Worm (Caenorhabditis elegans): ENCODE data around the gene srx-108.

Gene srx-108

ce11 chrII:3694664-3695063, 10.8 kb upstream of the srx-108 start, which contains the start of gene srx-102:
TSS of gene srx-102 (minus strand) at chrII:3694764.
- TF ChIP-seq nhr-237 (tag; optimal IDR thresholded peaks at IDR 0.05): no peak
- TF ChIP-seq lsy-2 (tag; optimal IDR thresholded peaks at IDR 0.05): no peak
- TF ChIP-seq blmp-1 (tag; optimal IDR thresholded peaks at IDR 0.05): no peak
- TF ChIP-seq hlh-1 (tag; optimal IDR thresholded peaks at IDR 0.05): no peak
- TF ChIP-seq ceh-43 (GFP tag; optimal IDR thresholded peaks at IDR 0.05): no peak
- no peak for TF ChIP-seq snpc-4 (tag; optimal IDR thresholded peaks at IDR 0.05)
- TF ChIP-seq unc-62 (GFP tag; optimal IDR thresholded peaks at IDR 0.05): no peak
- TF ChIP-seq tbx-8 (GFP tag; optimal IDR thresholded peaks at IDR 0.05): no peak
- no peak for TF ChIP-seq M03D4.4 (tag; optimal IDR thresholded peaks at IDR 0.05)
- TF ChIP-seq nhr-12 (tag; optimal IDR thresholded peaks at IDR 0.05): no peak
- TF ChIP-seq nhr-2 (tag; optimal IDR thresholded peaks at IDR 0.05): no peak
- no peak for TF ChIP-seq ztf-11 (tag; optimal IDR thresholded peaks at IDR 0.05)

- TF ChIP-seq snpc-4 (tag; optimal IDR thresholded peaks at IDR 0.05) (no peak), sptf-1 (tag; optimal IDR thresholded peaks at IDR 0.05) (no peak), mep-1 (tag; optimal IDR thresholded peaks at IDR 0.05) (no peak), lin-32 (GFP tag; optimal IDR thresholded peaks at IDR 0.05) (no peak), mab-5 (tag; optimal IDR thresholded peaks at IDR 0.05) (no peak), nhr-28 (tag; optimal IDR thresholded peaks at IDR 0.05) (no peak), ceh-43 (GFP tag; optimal IDR thresholded peaks at IDR 0.05) (no peak), M03D4.4 (tag; optimal IDR thresholded peaks at IDR 0.05) (no peak), elt-1 (tag; optimal IDR thresholded peaks at IDR 0.05; ENCODE audit: borderline replicate concordance, insufficient read depth) (no peak), cnd-1 (tag; optimal IDR thresholded peaks at IDR 0.05) (no peak), bed-3 (GFP tag; optimal IDR thresholded peaks at IDR 0.05) (no peak), hlh-1 (tag; optimal IDR thresholded peaks at IDR 0.05) (no peak), lsy-2 (tag; optimal IDR thresholded peaks at IDR 0.05) (no peak), mls-2 (tag; optimal IDR thresholded peaks at IDR 0.05) (no peak), drap-1 (GFP tag; optimal IDR thresholded peaks at IDR 0.05) (no peak), sem-2 (GFP tag; optimal IDR thresholded peaks at IDR 0.05) (no peak), flh-1 (GFP tag; optimal IDR thresholded peaks at IDR 0.05) (no peak)
Observed at ce11 chrII:3699591-3699990, 5.8 kb upstream of the srx-108 start, which contains the start of gene srx-104. TSS of gene srx-104 (minus strand) at chrII:3699691.

- TF ChIP-seq nhr-2 (tag; optimal IDR thresholded peaks at IDR 0.05) (no peak), lin-13 (tag; optimal IDR thresholded peaks at IDR 0.05) (no peak), zip-8 (tag; optimal IDR thresholded peaks at IDR 0.05) (no peak), elt-1 (tag; optimal IDR thresholded peaks at IDR 0.05; ENCODE audit: borderline replicate concordance, insufficient read depth) (no peak), tbx-8 (GFP tag; optimal IDR thresholded peaks at IDR 0.05) (no peak), ces-1 (GFP tag; optimal IDR thresholded peaks at IDR 0.05) (no peak), mls-2 (tag; optimal IDR thresholded peaks at IDR 0.05) (no peak), pha-4 (tag; optimal IDR thresholded peaks at IDR 0.05) (no peak), unc-120 (tag; optimal IDR thresholded peaks at IDR 0.05; ENCODE audit: poor library complexity, severe bottlenecking) (no peak), ceh-83 (GFP tag; optimal IDR thresholded peaks at IDR 0.05) (no peak)
Observed at ce11 chrII:3701305-3701704, 4.1 kb upstream of the srx-108 start, which contains the start of gene srx-105. TSS of gene srx-105 (minus strand) at chrII:3701405.

ce11 chrII:3709255-3709654, 3.8 kb downstream of the srx-108 start, which contains the start of gene srx-110:
TSS of gene srx-110 (plus strand) at chrII:3709555.
- TF ChIP-seq elt-1 (tag; optimal IDR thresholded peaks at IDR 0.05; ENCODE audit: borderline replicate concordance, insufficient read depth): no peak

ce11 chrII:3711047-3711446, 5.6 kb downstream of the srx-108 start, which contains the start of gene fbxc-53:
TSS of gene fbxc-53 (plus strand) at chrII:3711291.
- TF ChIP-seq ham-2 (GFP tag; optimal IDR thresholded peaks at IDR 0.05): no peak
- no peak for TF ChIP-seq tbx-8 (GFP tag; optimal IDR thresholded peaks at IDR 0.05)
- no peak for TF ChIP-seq pha-4 (tag; optimal IDR thresholded peaks at IDR 0.05)
- no peak for TF ChIP-seq lin-13 (tag; optimal IDR thresholded peaks at IDR 0.05)
- no peak for TF ChIP-seq ceh-39 (tag; optimal IDR thresholded peaks at IDR 0.05)
- no peak for TF ChIP-seq nhr-76 (tag; optimal IDR thresholded peaks at IDR 0.05)
- TF ChIP-seq nhr-28 (tag; optimal IDR thresholded peaks at IDR 0.05): no peak
- no peak for TF ChIP-seq sptf-1 (tag; optimal IDR thresholded peaks at IDR 0.05)
- no peak for TF ChIP-seq nhr-12 (tag; optimal IDR thresholded peaks at IDR 0.05)
- no peak for TF ChIP-seq ceh-43 (GFP tag; optimal IDR thresholded peaks at IDR 0.05)
- TF ChIP-seq snpc-4 (tag; optimal IDR thresholded peaks at IDR 0.05): no peak
- no peak for TF ChIP-seq unc-120 (tag; optimal IDR thresholded peaks at IDR 0.05; ENCODE audit: poor library complexity, severe bottlenecking)
- no peak for TF ChIP-seq unc-62 (GFP tag; optimal IDR thresholded peaks at IDR 0.05)
- TF ChIP-seq bed-3 (GFP tag; optimal IDR thresholded peaks at IDR 0.05): no peak
- TF ChIP-seq lsy-2 (tag; optimal IDR thresholded peaks at IDR 0.05): no peak
- no peak for TF ChIP-seq sem-2 (GFP tag; optimal IDR thresholded peaks at IDR 0.05)
